Worm (Caenorhabditis elegans): ENCODE results near the gene F54D5.23.

Gene F54D5.23

DNA sequence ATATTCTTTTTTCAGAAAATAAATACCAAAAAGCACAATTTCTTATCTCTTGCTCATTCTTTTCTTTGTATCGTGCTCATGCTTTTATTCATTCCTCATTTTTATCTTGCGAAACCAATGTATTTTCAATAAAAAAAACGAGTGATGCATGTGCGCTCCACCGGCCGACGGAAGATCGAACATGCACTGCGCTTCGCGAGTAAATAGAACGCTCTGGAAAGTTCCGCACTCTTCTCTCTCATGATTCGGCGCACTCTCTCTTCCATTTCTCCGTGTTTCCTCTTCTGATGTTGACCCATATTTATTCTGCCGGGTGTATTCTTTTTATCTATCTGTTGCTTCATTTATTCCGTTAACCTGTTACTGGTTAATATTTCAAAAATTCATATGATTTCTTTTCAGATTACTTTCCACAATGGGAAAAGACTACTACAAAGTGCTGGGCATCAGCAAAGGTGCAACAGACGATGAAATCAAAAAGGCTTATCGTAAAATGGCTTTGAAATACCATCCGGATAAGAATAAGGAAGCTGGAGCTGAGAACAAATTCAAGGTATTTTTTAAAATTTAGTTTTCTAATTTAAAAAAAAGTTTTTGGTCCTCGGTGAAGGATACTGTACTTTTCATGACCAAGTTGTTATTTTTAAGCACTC, 23.7 kb downstream of the F54D5.23 start, which contains the start of gene dnj-13 (continued):
- peak; percentile 91 for TF ChIP-seq lsy-2 (tag; optimal IDR thresholded peaks at IDR 0.05)
- TF ChIP-seq nhr-12 (tag; optimal IDR thresholded peaks at IDR 0.05), result no peak
- TF ChIP-seq efl-1 (optimal IDR thresholded peaks at IDR 0.05), result peak; percentile 80 to 83
- TF ChIP-seq efl-1 (GFP tag; optimal IDR thresholded peaks at IDR 0.05 in 1 of 2), result peak; percentile 75 to 98
- peak; percentile 91 for TF ChIP-seq nhr-77 (tag; optimal IDR thresholded peaks at IDR 0.05)
- TF ChIP-seq elt-3 (tag; optimal IDR thresholded peaks at IDR 0.05), result peak in 3 of 6 experiments; percentile 79 to 93 (median 85)
- TF ChIP-seq xbp-1 (tag; optimal IDR thresholded peaks at IDR 0.05), result peak; percentile 96
- TF ChIP-seq hpl-2 (GFP tag; optimal IDR thresholded peaks at IDR 0.05), result peak; percentile 22
- peak; percentile 50; the same call in 1 of the 2 replicates for TF ChIP-seq unc-98 (GFP tag; IDR thresholded peaks at IDR 0.05)
- TF ChIP-seq pag-3 (tag; optimal IDR thresholded peaks at IDR 0.05; ENCODE audit: borderline replicate concordance, insufficient read depth), result no peak
- peak; percentile 85 to 89 for TF ChIP-seq lin-35 (GFP tag; optimal IDR thresholded peaks at IDR 0.05)
- TF ChIP-seq unc-30 (tag; optimal IDR thresholded peaks at IDR 0.05), result peak; percentile 10
- TF ChIP-seq ceh-82 (tag; optimal IDR thresholded peaks at IDR 0.05), result peak; percentile 92 to 97 (median 94)
- peak; percentile 93 for TF ChIP-seq lin-13 (GFP tag; optimal IDR thresholded peaks at IDR 0.05)
- peak; percentile 74 for TF ChIP-seq aly-2 (tag; optimal IDR thresholded peaks at IDR 0.05)
- TF ChIP-seq vab-15 (tag; optimal IDR thresholded peaks at IDR 0.05), result peak; percentile 67
- TF ChIP-seq ceh-88 (GFP tag; IDR thresholded peaks at IDR 0.05), result peak; percentile 92
- peak; percentile 99 for TF ChIP-seq swsn-7 (tag; optimal IDR thresholded peaks at IDR 0.05)
- TF ChIP-seq grh-1 (GFP tag; IDR thresholded peaks at IDR 0.05), result peak; percentile 95
- TF ChIP-seq lin-39 (tag; optimal IDR thresholded peaks at IDR 0.05), result peak; percentile 77
- TF ChIP-seq dsc-1 (tag; optimal IDR thresholded peaks at IDR 0.05), result peak; percentile 99
- TF ChIP-seq nhr-71 (tag; optimal IDR thresholded peaks at IDR 0.05), result peak; percentile 98
- TF ChIP-seq hlh-4 (tag; optimal IDR thresholded peaks at IDR 0.05), result no peak
- TF ChIP-seq sox-4 (tag; optimal IDR thresholded peaks at IDR 0.05), result peak; percentile 83
- TF ChIP-seq sup-37 (GFP tag; optimal IDR thresholded peaks at IDR 0.05), result peak; percentile 87
- peak; percentile 100 for TF ChIP-seq snu-23 (GFP tag; optimal IDR thresholded peaks at IDR 0.05)
- peak; percentile 87 for TF ChIP-seq blmp-1 (tag; optimal IDR thresholded peaks at IDR 0.05)
- peak; percentile 85 for TF ChIP-seq lir-3 (tag; optimal IDR thresholded peaks at IDR 0.05; ENCODE audit: poor library complexity)
- peak; percentile 93 for TF ChIP-seq skn-1 (tag; optimal IDR thresholded peaks at IDR 0.05)
- TF ChIP-seq unc-86 (tag; optimal IDR thresholded peaks at IDR 0.05), result peak; percentile 95
- TF ChIP-seq egl-13 (tag; optimal IDR thresholded peaks at IDR 0.05), result peak; percentile 98
- TF ChIP-seq ceh-90 (tag; optimal IDR thresholded peaks at IDR 0.05), result peak; percentile 30
- TF ChIP-seq snpc-4 (tag; optimal IDR thresholded peaks at IDR 0.05), result peak; percentile 80
- peak; percentile 91 for TF ChIP-seq C16A3.4 (tag; optimal IDR thresholded peaks at IDR 0.05)
- TF ChIP-seq efl-3 (GFP tag; optimal IDR thresholded peaks at IDR 0.05), result peak; percentile 62
- peak; percentile 94 for TF ChIP-seq jun-1 (tag; optimal IDR thresholded peaks at IDR 0.05)
- TF ChIP-seq nhr-20 (tag; optimal IDR thresholded peaks at IDR 0.05), result peak; percentile 99
- no peak for TF ChIP-seq zag-1 (tag; optimal IDR thresholded peaks at IDR 0.05)
- peak; percentile 0 for TF ChIP-seq ama-1 (optimal IDR thresholded peaks at IDR 0.05)
- TF ChIP-seq mep-1 (tag; optimal IDR thresholded peaks at IDR 0.05), result peak; percentile 98
- no peak for TF ChIP-seq nhr-84 (tag; optimal IDR thresholded peaks at IDR 0.05)
- TF ChIP-seq nhr-90 (tag; optimal IDR thresholded peaks at IDR 0.05; ENCODE audit: poor library complexity), result peak; percentile 98

ce11 chrII:11544714-11545113, 24.4 kb downstream of the F54D5.23 start, which contains the start of gene F54D5.9:
Gene F54D5.9, minus strand, starts transcription at chrII:11544828.
- no peak for TF ChIP-seq elt-2 (tag; optimal IDR thresholded peaks at IDR 0.05)
